Fruit fly (Drosophila melanogaster): ENCODE measurements around the gene Sry-alpha.

Gene Sry-alpha

dm6 chr3R:30012602-30013489, 26.7 kb upstream of the Sry-alpha start:
- TF ChIP-seq N (GFP tag; optimal IDR thresholded peaks at IDR 0.05) (no peak), rgr (GFP tag; optimal IDR thresholded peaks at IDR 0.05) (peak; percentile 12), Myc (optimal IDR thresholded peaks at IDR 0.05) (no peak), foxo (GFP tag; optimal IDR thresholded peaks at IDR 0.05) (peak in 1 of 2 experiments; percentile 67), CG32264 (GFP tag; optimal IDR thresholded peaks at IDR 0.05) (no peak), Mio (GFP tag; optimal IDR thresholded peaks at IDR 0.05) (no peak), fru (GFP tag; optimal IDR thresholded peaks at IDR 0.05) (peak; percentile 32), Vsx2 (GFP tag; optimal IDR thresholded peaks at IDR 0.05; ENCODE audit: partially characterized antibody) (no peak), dmrt93B (GFP tag; optimal IDR thresholded peaks at IDR 0.05) (no peak), OdsH (GFP tag; optimal IDR thresholded peaks at IDR 0.05) (peak; percentile 38), dsf (GFP tag; optimal IDR thresholded peaks at IDR 0.05; ENCODE audit: borderline replicate concordance) (no peak), woc (GFP tag; optimal IDR thresholded peaks at IDR 0.05) (no peak), Hnf4 (GFP tag; optimal IDR thresholded peaks at IDR 0.05) (peak; percentile 27), sage (GFP tag; optimal IDR thresholded peaks at IDR 0.05) (no peak), ey (GFP tag; optimal IDR thresholded peaks at IDR 0.05) (peak; percentile 44), Dfd (GFP tag; optimal IDR thresholded peaks at IDR 0.05) (no peak), h (GFP tag; optimal IDR thresholded peaks at IDR 0.05) (peak; percentile 68), brk (GFP tag; optimal IDR thresholded peaks at IDR 0.05) (no peak), br (GFP tag; optimal IDR thresholded peaks at IDR 0.05) (peak; percentile 25)

dm6 chr3R:30013909-30014308, 25.6 kb upstream of the Sry-alpha start:
- TF ChIP-seq tai (GFP tag; optimal IDR thresholded peaks at IDR 0.05) (no peak), dl (GFP tag; optimal IDR thresholded peaks at IDR 0.05; ENCODE audit: insufficient read depth in 1 of 2, partially characterized antibody in 2 of 2) (no peak), Jra (GFP tag; optimal IDR thresholded peaks at IDR 0.05) (no peak)

dm6 chr3R:30014480-30014879, 25.0 kb upstream of the Sry-alpha start:
- TF ChIP-seq fru (GFP tag; optimal IDR thresholded peaks at IDR 0.05) (no peak), Sp1 (GFP tag; optimal IDR thresholded peaks at IDR 0.05) (no peak), br (GFP tag; optimal IDR thresholded peaks at IDR 0.05) (no peak), h (GFP tag; optimal IDR thresholded peaks at IDR 0.05) (no peak), CrebA (GFP tag; optimal IDR thresholded peaks at IDR 0.05; ENCODE audit: borderline replicate concordance) (no peak), dsf (GFP tag; optimal IDR thresholded peaks at IDR 0.05; ENCODE audit: borderline replicate concordance) (no peak), dmrt93B (GFP tag; optimal IDR thresholded peaks at IDR 0.05) (no peak), foxo (GFP tag; optimal IDR thresholded peaks at IDR 0.05) (no peak), pan (optimal IDR thresholded peaks at IDR 0.05) (no peak), N (GFP tag; optimal IDR thresholded peaks at IDR 0.05) (no peak), rgr (GFP tag; optimal IDR thresholded peaks at IDR 0.05) (no peak), HLH106 (tag; optimal IDR thresholded peaks at IDR 0.05) (no peak), tai (GFP tag; optimal IDR thresholded peaks at IDR 0.05) (no peak), CG9705 (GFP tag; optimal IDR thresholded peaks at IDR 0.05) (no peak), woc (GFP tag; optimal IDR thresholded peaks at IDR 0.05) (no peak), ey (GFP tag; optimal IDR thresholded peaks at IDR 0.05) (no peak), Abd-B (GFP tag; optimal IDR thresholded peaks at IDR 0.05) (no peak), Rel (GFP tag; optimal IDR thresholded peaks at IDR 0.05) (no peak), Rel (tag; optimal IDR thresholded peaks at IDR 0.05) (no peak), jim (GFP tag; optimal IDR thresholded peaks at IDR 0.05) (no peak), Hr78 (GFP tag; optimal IDR thresholded peaks at IDR 0.05) (no peak)

dm6 chr3R:30014977-30015514, 24.5 kb upstream of the Sry-alpha start, which contains the start of gene CG7920:
CG7920 (minus strand) TSS chr3R:30015284.
- peak; percentile 61 for TF ChIP-seq Vsx2 (GFP tag; optimal IDR thresholded peaks at IDR 0.05; ENCODE audit: partially characterized antibody)
- TF ChIP-seq GATAd (GFP tag; optimal IDR thresholded peaks at IDR 0.05) = peak; percentile 82
- no peak for TF ChIP-seq sv (GFP tag; optimal IDR thresholded peaks at IDR 0.05)
- TF ChIP-seq br (GFP tag; optimal IDR thresholded peaks at IDR 0.05) = peak; percentile 4
- TF ChIP-seq psq (GFP tag; optimal IDR thresholded peaks at IDR 0.05) = no peak
- peak; percentile 63 for TF ChIP-seq Sp1 (GFP tag; optimal IDR thresholded peaks at IDR 0.05)
- TF ChIP-seq N (GFP tag; optimal IDR thresholded peaks at IDR 0.05) = no peak
- TF ChIP-seq CG9705 (GFP tag; optimal IDR thresholded peaks at IDR 0.05) = peak; percentile 37
- TF ChIP-seq dl (GFP tag; optimal IDR thresholded peaks at IDR 0.05; ENCODE audit: insufficient read depth in 1 of 2, partially characterized antibody in 2 of 2) = no peak
- TF ChIP-seq Hr78 (GFP tag; optimal IDR thresholded peaks at IDR 0.05) = no peak
- TF ChIP-seq Hnf4 (GFP tag; optimal IDR thresholded peaks at IDR 0.05) = peak; percentile 58
- TF ChIP-seq ey (GFP tag; optimal IDR thresholded peaks at IDR 0.05) = peak; percentile 3
- peak; percentile 54 for TF ChIP-seq Dif (GFP tag; optimal IDR thresholded peaks at IDR 0.05; ENCODE audit: partially characterized antibody)
- peak; percentile 56 for TF ChIP-seq rgr (GFP tag; optimal IDR thresholded peaks at IDR 0.05)
- TF ChIP-seq Rel (GFP tag; optimal IDR thresholded peaks at IDR 0.05) = no peak
- TF ChIP-seq Rel (tag; optimal IDR thresholded peaks at IDR 0.05) = peak; percentile 70
- peak; percentile 19 for TF ChIP-seq OdsH (GFP tag; optimal IDR thresholded peaks at IDR 0.05)
- peak; percentile 1 for TF ChIP-seq Myc (optimal IDR thresholded peaks at IDR 0.05)
- TF ChIP-seq Jra (GFP tag; optimal IDR thresholded peaks at IDR 0.05) = peak; percentile 53
- no peak for TF ChIP-seq CrebA (GFP tag; optimal IDR thresholded peaks at IDR 0.05; ENCODE audit: borderline replicate concordance)
- TF ChIP-seq foxo (GFP tag; optimal IDR thresholded peaks at IDR 0.05) = peak in 1 of 2 experiments; percentile 52
- TF ChIP-seq fru (GFP tag; optimal IDR thresholded peaks at IDR 0.05) = peak; percentile 56
- peak; percentile 51 for TF ChIP-seq h (GFP tag; optimal IDR thresholded peaks at IDR 0.05)

Data from whole organism, wandering third instar larva.